Comparison of ENCODE assay signal across 3 fruit fly cellular contexts in the genomic region with DNA sequence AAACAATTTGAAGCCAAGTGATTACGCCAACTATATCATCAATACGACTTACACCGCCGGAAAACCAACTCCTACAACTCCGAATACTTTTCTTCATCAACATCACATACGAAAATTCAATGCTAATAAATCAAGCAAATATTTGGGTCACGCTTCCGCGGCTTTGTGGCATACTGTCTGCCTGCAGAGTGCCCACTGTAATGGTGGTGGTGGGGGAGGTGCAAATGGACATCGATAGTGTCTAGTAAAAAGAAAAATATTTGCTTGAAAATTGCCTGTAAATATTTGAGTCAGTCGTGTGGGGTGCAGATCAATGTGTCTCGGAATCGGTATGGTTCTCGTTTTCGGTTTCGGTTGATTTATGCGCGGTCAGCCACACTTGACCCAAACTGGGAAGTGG.
TF ChIP-seq lines count a peak whose summit lies in the region.

No protein-coding gene starts in this region.

- no peak for TF ChIP-seq CTCF in whole organism, embryonic (GFP tag; optimal IDR thresholded peaks at IDR 0.05; lab: Kevin White, UChicago)

TF ChIP-seq in whole organism, embryonic, 481 proteins besides CTCF, POLR2A, EP300 and RAD21 (continues in another document):
- peak; percentile 41 for TF ChIP-seq Med (GFP tag; lab: Kevin White, UChicago)
- TF ChIP-seq CG12299 (tag; optimal IDR thresholded peaks at IDR 0.05; lab: Kevin White, UChicago) = no peak
- peak; percentile 25 for TF ChIP-seq gem (tag; optimal IDR thresholded peaks at IDR 0.05; lab: Kevin White, UChicago)
- TF ChIP-seq Awh (GFP tag; IDR thresholded peaks at IDR 0.05; lab: Robert Waterston, UW) = peak; percentile 45; the same call in 1 of the 2 replicates
- TF ChIP-seq CG18262 (tag; optimal IDR thresholded peaks at IDR 0.05; lab: Kevin White, UChicago) = peak; percentile 18
- TF ChIP-seq Six4 (GFP tag; optimal IDR thresholded peaks at IDR 0.05; lab: Kevin White, UChicago) = no peak
- TF ChIP-seq NC2β (GFP tag; optimal IDR thresholded peaks at IDR 0.05; lab: Kevin White, UChicago) = no peak
- TF ChIP-seq CG4707 (GFP tag; optimal IDR thresholded peaks at IDR 0.05; lab: Kevin White, UChicago) = peak; percentile 2
- peak; percentile 7 for TF ChIP-seq CG5180 (GFP tag; optimal IDR thresholded peaks at IDR 0.05; lab: Kevin White, UChicago)
- no peak for TF ChIP-seq CG16813 (GFP tag; IDR thresholded peaks at IDR 0.05; lab: Robert Waterston, UW; ENCODE audit: partially characterized antibody)
- no peak for TF ChIP-seq odd (GFP tag; optimal IDR thresholded peaks at IDR 0.05; lab: Kevin White, UChicago)
- no peak for TF ChIP-seq CG42726 (GFP tag; IDR thresholded peaks at IDR 0.05; lab: Robert Waterston, UW; ENCODE audit: partially characterized antibody)
- peak; percentile 1 for TF ChIP-seq dmrt99B (tag; optimal IDR thresholded peaks at IDR 0.05; lab: Kevin White, UChicago)
- no peak for TF ChIP-seq CG43689 (GFP tag; IDR thresholded peaks at IDR 0.05; lab: Robert Waterston, UW)
- no peak for TF ChIP-seq Side (GFP tag; optimal IDR thresholded peaks at IDR 0.05; lab: Kevin White, UChicago)
- TF ChIP-seq HLH3B (GFP tag; IDR thresholded peaks at IDR 0.05; lab: Robert Waterston, UW) = 0 out of 2 replicates have a peak, but pooled peaks have one; percentile 21
- TF ChIP-seq CG15696 (tag; optimal IDR thresholded peaks at IDR 0.05; lab: Kevin White, UChicago) = peak; percentile 23
- TF ChIP-seq CG7786 (GFP tag; optimal IDR thresholded peaks at IDR 0.05; lab: Kevin White, UChicago) = no peak
- no peak for TF ChIP-seq CG11696 (GFP tag; IDR thresholded peaks at IDR 0.05; lab: Robert Waterston, UW)
- peak; percentile 13 for TF ChIP-seq CG1603 (tag; optimal IDR thresholded peaks at IDR 0.05; lab: Kevin White, UChicago)
- TF ChIP-seq CG2875 (GFP tag; optimal IDR thresholded peaks at IDR 0.05; lab: Kevin White, UChicago) = peak; percentile 17
- no peak for TF ChIP-seq phol (tag; optimal IDR thresholded peaks at IDR 0.05; lab: Kevin White, UChicago)
- no peak for TF ChIP-seq lbe (GFP tag; optimal IDR thresholded peaks at IDR 0.05; lab: Kevin White, UChicago)
- no peak for TF ChIP-seq CG13624 (GFP tag; optimal IDR thresholded peaks at IDR 0.05; lab: Kevin White, UChicago)
- TF ChIP-seq fd64A (GFP tag; optimal IDR thresholded peaks at IDR 0.05; lab: Kevin White, UChicago) = peak; percentile 51
- no peak for TF ChIP-seq pros (GFP tag; optimal IDR thresholded peaks at IDR 0.05; lab: Kevin White, UChicago)
- no peak for TF ChIP-seq CG8290 (GFP tag; optimal IDR thresholded peaks at IDR 0.05; lab: Kevin White, UChicago)
- TF ChIP-seq CG8290 (tag; optimal IDR thresholded peaks at IDR 0.05; lab: Kevin White, UChicago) = peak in 1 of 2 experiments; percentile 6

TF ChIP-seq in whole organism, prepupa, 60 proteins besides CTCF, POLR2A, EP300 and RAD21:
- TF ChIP-seq CG8119 (GFP tag; IDR thresholded peaks at IDR 0.05; lab: Robert Waterston, UW) (no peak), CG16779 (tag; optimal IDR thresholded peaks at IDR 0.05; lab: Kevin White, UChicago) (no peak), vri (GFP tag; optimal IDR thresholded peaks at IDR 0.05; lab: Kevin White, UChicago) (no peak), OdsH (GFP tag; optimal IDR thresholded peaks at IDR 0.05; lab: Kevin White, UChicago) (no peak), Hr4 (GFP tag; optimal IDR thresholded peaks at IDR 0.05; lab: Kevin White, UChicago) (no peak), fkh (GFP tag; optimal IDR thresholded peaks at IDR 0.05; lab: Kevin White, UChicago) (peak; percentile 48)

TF ChIP-seq in whole organism, pupa, 21 proteins besides CTCF, POLR2A, EP300 and RAD21:
- no peak for TF ChIP-seq Ets98B (GFP tag; IDR thresholded peaks at IDR 0.05; lab: Robert Waterston, UW)
- TF ChIP-seq CG4496 (GFP tag; IDR thresholded peaks at IDR 0.05; lab: Robert Waterston, UW) = 0 out of 3 replicates have a peak, but pooled peaks have one; percentile 16
